Fruit fly (Drosophila melanogaster): ENCODE results near the gene CG32856.

Gene CG32856

dm6 chr3R:15965169-15965568 lies at the start of gene CG32856, which contains the start of gene Rbf2:
TSS of gene CG32856 (minus strand) at chr3R:15965351.
TSS of gene Rbf2 (plus strand) at chr3R:15965446.
- no peak for TF ChIP-seq CG10147 (GFP tag; optimal IDR thresholded peaks at IDR 0.05)
- peak; percentile 43 for TF ChIP-seq bigmax (GFP tag; optimal IDR thresholded peaks at IDR 0.05)
- TF ChIP-seq ERR (GFP tag; optimal IDR thresholded peaks at IDR 0.05) = peak; percentile 56
- peak; percentile 15 for TF ChIP-seq gro (GFP tag; optimal IDR thresholded peaks at IDR 0.05)
- no peak for TF ChIP-seq CG10274 (GFP tag; optimal IDR thresholded peaks at IDR 0.05)
- peak; percentile 56 for TF ChIP-seq CG14710 (tag; optimal IDR thresholded peaks at IDR 0.05)
- no peak for TF ChIP-seq toy (GFP tag; IDR thresholded peaks at IDR 0.05)
- TF ChIP-seq phol (tag; optimal IDR thresholded peaks at IDR 0.05) = peak; percentile 97
- TF ChIP-seq jumu (GFP tag; optimal IDR thresholded peaks at IDR 0.05) = no peak
- TF ChIP-seq CG17829 (tag; optimal IDR thresholded peaks at IDR 0.05) = peak; percentile 58
- TF ChIP-seq ase (GFP tag; IDR thresholded peaks at IDR 0.05) = no peak
- peak; percentile 79 to 86 for TF ChIP-seq Pdp1 (GFP tag; optimal IDR thresholded peaks at IDR 0.05)
- TF ChIP-seq klu (GFP tag; IDR thresholded peaks at IDR 0.05) = no peak
- no peak for TF ChIP-seq NK7.1 (GFP tag; optimal IDR thresholded peaks at IDR 0.05)
- peak; percentile 84 for TF ChIP-seq CG15601 (tag; optimal IDR thresholded peaks at IDR 0.05)
- TF ChIP-seq Eip74EF (GFP tag; optimal IDR thresholded peaks at IDR 0.05) = no peak
- peak; percentile 63 for TF ChIP-seq CG4424 (GFP tag; optimal IDR thresholded peaks at IDR 0.05)
- TF ChIP-seq CG7839 (tag; optimal IDR thresholded peaks at IDR 0.05) = peak; percentile 91
- peak; percentile 90 for TF ChIP-seq sug (tag; optimal IDR thresholded peaks at IDR 0.05)
- TF ChIP-seq PHDP (tag; optimal IDR thresholded peaks at IDR 0.05) = peak; percentile 92
- no peak for TF ChIP-seq CG18476 (GFP tag; optimal IDR thresholded peaks at IDR 0.05)
- peak; percentile 9 for TF ChIP-seq ems (GFP tag; optimal IDR thresholded peaks at IDR 0.05)
- TF ChIP-seq ato (GFP tag; IDR thresholded peaks at IDR 0.05; ENCODE audit: partially characterized antibody) = peak; percentile 89
- TF ChIP-seq ftz-f1 (GFP tag; optimal IDR thresholded peaks at IDR 0.05) = peak; percentile 25
- peak; percentile 86 for TF ChIP-seq Chrac-16 (GFP tag; optimal IDR thresholded peaks at IDR 0.05)
- peak; percentile 75 for TF ChIP-seq CG13775 (GFP tag; optimal IDR thresholded peaks at IDR 0.05)
- peak; percentile 78 for TF ChIP-seq gsb-n (tag; optimal IDR thresholded peaks at IDR 0.05)
- no peak for TF ChIP-seq CG17568 (GFP tag; optimal IDR thresholded peaks at IDR 0.05)
- no peak for TF ChIP-seq Spps (tag; optimal IDR thresholded peaks at IDR 0.05)
- TF ChIP-seq CG15269 (tag; optimal IDR thresholded peaks at IDR 0.05) = peak; percentile 90
- TF ChIP-seq CG10321 (GFP tag; IDR thresholded peaks at IDR 0.05) = no peak
- TF ChIP-seq slbo (GFP tag; IDR thresholded peaks at IDR 0.05) = peak; percentile 94
- TF ChIP-seq Side (GFP tag; optimal IDR thresholded peaks at IDR 0.05) = peak; percentile 71
- peak; percentile 81 for TF ChIP-seq CHES-1-like (GFP tag; optimal IDR thresholded peaks at IDR 0.05)
- TF ChIP-seq CG15011 (GFP tag; optimal IDR thresholded peaks at IDR 0.05) = no peak
- TF ChIP-seq Rx (GFP tag; IDR thresholded peaks at IDR 0.05) = no peak
- TF ChIP-seq YL-1 (GFP tag; optimal IDR thresholded peaks at IDR 0.05) = peak; percentile 72
- peak; percentile 41 for TF ChIP-seq ab (GFP tag; optimal IDR thresholded peaks at IDR 0.05)
- no peak for TF ChIP-seq CG3281 (GFP tag; optimal IDR thresholded peaks at IDR 0.05)
- peak; percentile 75 for TF ChIP-seq CG34224 (GFP tag; IDR thresholded peaks at IDR 0.05; ENCODE audit: partially characterized antibody)
- TF ChIP-seq CG11085 (GFP tag; IDR thresholded peaks at IDR 0.05) = no peak
- no peak for TF ChIP-seq CG4360 (GFP tag; IDR thresholded peaks at IDR 0.05)
- peak; percentile 94 for TF ChIP-seq CG9932 (GFP tag; IDR thresholded peaks at IDR 0.05)
- TF ChIP-seq CG12942 (GFP tag; optimal IDR thresholded peaks at IDR 0.05) = peak; percentile 80
- TF ChIP-seq gcm2 (GFP tag; optimal IDR thresholded peaks at IDR 0.05) = no peak
- no peak for TF ChIP-seq cad (GFP tag; optimal IDR thresholded peaks at IDR 0.05)
- peak; percentile 60 for TF ChIP-seq Fer2 (tag; optimal IDR thresholded peaks at IDR 0.05)
- TF ChIP-seq jing (GFP tag; optimal IDR thresholded peaks at IDR 0.05) = peak; percentile 49
- TF ChIP-seq Mad (GFP tag; optimal IDR thresholded peaks at IDR 0.05) = peak; percentile 67
- peak; percentile 60 for TF ChIP-seq CG11398 (GFP tag; optimal IDR thresholded peaks at IDR 0.05)
- TF ChIP-seq wdn (GFP tag; IDR thresholded peaks at IDR 0.05) = peak; percentile 70
- TF ChIP-seq danr (GFP tag; IDR thresholded peaks at IDR 0.05) = no peak

All from whole organism, embryonic.